Fruit fly (Drosophila melanogaster) whole organism, embryonic: ENCODE measurements around the gene CG8051.

ENCODE experiments used
- Bteb2 ChIP-seq: fragments of 200-800 bp; sonication (Bioruptor generic); optimal IDR thresholded peaks from 2 replicates; lab custom pipeline; 2016; ENCODE audit warnings: missing biosample characterization, missing genetic modification characterization
- Drgx ChIP-seq: fragments of 200-800 bp; sonication (Bioruptor generic); IDR thresholded peaks from 2 replicates; pipeline ENCODE4 v1.3.6; 2022; ENCODE audit warnings: missing biosample characterization, missing genetic modification characterization
- ERR ChIP-seq: fragments of 200-800 bp; sonication (Bioruptor generic); optimal IDR thresholded peaks from 2 replicates; lab custom pipeline; 2016; ENCODE audit warnings: missing biosample characterization, missing genetic modification characterization
- HLHmδ ChIP-seq: fragments of 200-800 bp; sonication (Bioruptor generic); optimal IDR thresholded peaks from 2 replicates; lab custom pipeline; 2018; ENCODE audit warnings: missing biosample characterization, mild to moderate bottlenecking, missing genetic modification characterization, moderate library complexity
- Meics ChIP-seq: fragments of 200-800 bp; sonication (Bioruptor generic); optimal IDR thresholded peaks from 2 replicates; lab custom pipeline; 2017; ENCODE audit warnings: missing biosample characterization, mild to moderate bottlenecking, missing genetic modification characterization
- Sin3A ChIP-seq: fragments of >200 bp; optimal IDR thresholded peaks from 2 replicates; lab custom pipeline; 2018
- TFAM ChIP-seq: fragments of 200-800 bp; sonication (Bioruptor generic); optimal IDR thresholded peaks from 2 replicates; lab custom pipeline; 2017; ENCODE audit warnings: missing biosample characterization, missing genetic modification characterization, inconsistent platforms

DNA sequence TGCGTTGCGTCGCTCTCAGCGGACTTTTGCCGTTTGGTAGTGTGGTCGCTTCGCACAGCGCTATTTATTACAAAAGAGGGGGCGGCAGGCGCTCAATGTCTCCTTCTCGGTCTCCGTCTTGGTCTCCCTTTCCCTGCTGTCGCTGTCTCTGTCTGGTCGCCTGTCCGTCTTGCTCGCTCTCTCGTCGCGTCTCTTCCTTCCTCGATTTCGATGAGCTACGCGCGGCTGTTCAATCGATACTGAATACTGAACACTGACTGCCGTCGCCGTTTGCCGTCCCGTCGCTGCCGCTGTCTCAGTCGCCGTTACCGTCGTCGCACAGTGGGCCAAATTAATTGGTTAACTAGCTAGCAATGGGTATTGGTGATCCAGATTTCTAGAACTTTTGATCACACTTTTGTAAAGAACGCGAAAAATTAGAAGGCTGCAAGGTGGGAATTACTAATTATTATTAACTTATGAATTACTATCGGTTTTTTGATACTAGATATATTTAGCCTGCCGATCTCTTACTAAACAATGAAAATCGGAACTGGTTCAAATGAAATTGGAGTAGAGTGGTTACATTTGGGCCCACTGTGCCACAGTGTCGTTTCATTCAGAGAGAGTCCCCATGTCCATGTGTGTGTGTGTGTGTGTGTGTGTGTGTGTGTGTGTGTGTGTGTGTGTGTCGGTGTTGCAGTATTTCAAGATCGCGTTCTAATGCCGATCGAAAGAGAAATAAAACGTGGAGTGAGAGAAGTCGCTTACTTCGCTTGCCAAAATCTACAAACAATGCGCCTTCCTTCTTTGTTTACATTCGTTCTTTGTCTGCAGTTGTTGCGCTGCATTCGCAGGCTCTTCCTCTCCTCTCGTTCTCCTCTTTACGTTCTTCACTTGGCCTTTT, 9.6 kb downstream of the CG8051 start, which contains the start of gene CG8034:
- TF ChIP-seq TFAM (GFP tag; lab: Kevin White, UChicago), result peak; percentile 81
- TF ChIP-seq Bteb2 (GFP tag; lab: Kevin White, UChicago), result peak; percentile 95
- TF ChIP-seq ERR (GFP tag; lab: Kevin White, UChicago), result peak; percentile 90
- TF ChIP-seq HLHmδ (GFP tag; lab: Kevin White, UChicago), result peak; percentile 68
- TF ChIP-seq Drgx (GFP tag; lab: Robert Waterston, UW), result peak; percentile 96
- peak; percentile 97 for TF ChIP-seq Meics
- TF ChIP-seq Sin3A, result no peak
